Fruit fly (Drosophila melanogaster) whole organism, wandering third instar larva: ENCODE data around the gene CG11596.
A peak's percentile ranks its signal among the peaks of the same experiment; 100 is the strongest.

Source experiments
- Abd-B ChIP-seq: fragments of >200 bp; optimal IDR thresholded peaks from 2 replicates; lab custom pipeline; 2017; ENCODE audit warnings: missing biosample characterization, missing genetic modification characterization
- CG32264 ChIP-seq: fragments of 200-800 bp; sonication (Bioruptor generic); optimal IDR thresholded peaks from 2 replicates; lab custom pipeline; 2016; ENCODE audit warnings: missing biosample characterization, missing genetic modification characterization
- CG9705 ChIP-seq: fragments of 200-800 bp; sonication (Bioruptor generic); optimal IDR thresholded peaks from 2 replicates; lab custom pipeline; 2018; ENCODE audit warnings: missing biosample characterization, mild to moderate bottlenecking, missing genetic modification characterization
- CrebA ChIP-seq: fragments of 200-800 bp; sonication (Bioruptor generic); optimal IDR thresholded peaks from 2 replicates; lab custom pipeline; 2016; ENCODE audit warnings: missing biosample characterization, mild to moderate bottlenecking, missing genetic modification characterization, borderline replicate concordance
- Dfd ChIP-seq: fragments of >200 bp; optimal IDR thresholded peaks from 2 replicates; lab custom pipeline; 2017; ENCODE audit warnings: missing biosample characterization, missing genetic modification characterization
- Dif ChIP-seq: fragments of 200-275, 200-300 bp; sonication (Bioruptor generic); optimal IDR thresholded peaks from 2 replicates; lab custom pipeline; 2018; ENCODE audit warnings: missing biosample characterization, missing genetic modification characterization; ENCODE audit not compliant: partially characterized antibody
- GATAd ChIP-seq: sonication (Bioruptor generic); optimal IDR thresholded peaks from 2 replicates; lab custom pipeline; 2016; ENCODE audit warnings: missing biosample characterization, missing genetic modification characterization
- HLH106 ChIP-seq: fragments of 200-800 bp; optimal IDR thresholded peaks from 3 replicates; lab custom pipeline; 2019; ENCODE audit warnings: missing biosample characterization, mild to moderate bottlenecking, missing genetic modification characterization, moderate library complexity
- Hnf4 ChIP-seq: fragments of 200-800 bp; sonication (Bioruptor generic); optimal IDR thresholded peaks from 2 replicates; lab custom pipeline; 2016; ENCODE audit warnings: missing biosample characterization, mild to moderate bottlenecking, missing genetic modification characterization
- Hr78 ChIP-seq: fragments of >200 bp; optimal IDR thresholded peaks from 2 replicates; lab custom pipeline; 2017; ENCODE audit warnings: missing biosample characterization, missing genetic modification characterization
- Hr83 ChIP-seq: fragments of 200-300 bp; sonication (Bioruptor generic); optimal IDR thresholded peaks from 2 replicates; lab custom pipeline; 2016; ENCODE audit warnings: missing biosample characterization, mild to moderate bottlenecking, missing genetic modification characterization, moderate library complexity; ENCODE audit not compliant: poor library complexity, severe bottlenecking
- Jra ChIP-seq: sonication (Bioruptor generic); optimal IDR thresholded peaks from 2 replicates; lab custom pipeline; 2016; ENCODE audit warnings: missing biosample characterization, missing genetic modification characterization
- Mio ChIP-seq: sonication (Bioruptor generic); optimal IDR thresholded peaks from 2 replicates; lab custom pipeline; 2016; ENCODE audit warnings: missing biosample characterization, missing genetic modification characterization
- Myc ChIP-seq: fragments of >200 bp; optimal IDR thresholded peaks from 2 replicates; lab custom pipeline; 2017
- N ChIP-seq: fragments of >200 bp; optimal IDR thresholded peaks from 2 replicates; lab custom pipeline; 2018; ENCODE audit warnings: missing biosample characterization, missing external identifiers, missing genetic modification characterization
- OdsH ChIP-seq: fragments of 200-800 bp; sonication (Bioruptor generic); optimal IDR thresholded peaks from 2 replicates; lab custom pipeline; 2016; ENCODE audit warnings: missing biosample characterization, mild to moderate bottlenecking, missing genetic modification characterization
- Rel ChIP-seq, 2 experiments: fragments of 200-800 bp; sonication (Bioruptor generic) in 1 of 2; optimal IDR thresholded peaks; 2 replicates in 1 of 2; 3 replicates in 1 of 2; lab custom pipeline; 2016 to 2019; ENCODE audit warnings: mild to moderate bottlenecking in 2 of 2, missing biosample characterization in 2 of 2, missing genetic modification characterization in 2 of 2, moderate library complexity in 1 of 2
- Sp1 ChIP-seq: fragments of 200-800 bp; sonication (Bioruptor generic); optimal IDR thresholded peaks from 3 replicates; lab custom pipeline; 2019; ENCODE audit warnings: missing biosample characterization, mild to moderate bottlenecking, missing genetic modification characterization, moderate library complexity
- Vsx2 ChIP-seq: fragments of 200-300, 225-300 bp; sonication (Bioruptor generic); optimal IDR thresholded peaks from 2 replicates; lab custom pipeline; 2018; ENCODE audit warnings: missing biosample characterization, missing genetic modification characterization; ENCODE audit not compliant: partially characterized antibody
- br ChIP-seq: fragments of 200-800 bp; sonication (Bioruptor generic); optimal IDR thresholded peaks from 2 replicates; lab custom pipeline; 2016; ENCODE audit warnings: missing biosample characterization, missing genetic modification characterization
- brk ChIP-seq: fragments of 200-800 bp; sonication (Bioruptor generic); optimal IDR thresholded peaks from 2 replicates; lab custom pipeline; 2016; ENCODE audit warnings: missing biosample characterization, mild to moderate bottlenecking, missing genetic modification characterization
- dl ChIP-seq, 2 experiments: fragments of 175-275, 200-275 bp in 1 of 2; fragments of 200-275 bp in 1 of 2; sonication (Bioruptor generic); optimal IDR thresholded peaks; lab custom pipeline; 2018; ENCODE audit warnings: mild to moderate bottlenecking in 2 of 2, missing biosample characterization in 2 of 2, missing genetic modification characterization in 2 of 2, moderate library complexity in 2 of 2; ENCODE audit not compliant: partially characterized antibody in 2 of 2, insufficient read depth in 1 of 2
- dmrt93B ChIP-seq: fragments of 200-800 bp; sonication (Bioruptor generic); optimal IDR thresholded peaks from 2 replicates; lab custom pipeline; 2018; ENCODE audit warnings: missing biosample characterization, mild to moderate bottlenecking, missing genetic modification characterization
- dsf ChIP-seq: sonication (Bioruptor generic); optimal IDR thresholded peaks from 2 replicates; lab custom pipeline; 2016; ENCODE audit warnings: missing biosample characterization, missing genetic modification characterization, borderline replicate concordance
- ey ChIP-seq: fragments of 200-800 bp; sonication (Bioruptor generic); optimal IDR thresholded peaks from 2 replicates; lab custom pipeline; 2016; ENCODE audit warnings: missing biosample characterization, missing genetic modification characterization
- foxo ChIP-seq, 2 experiments: fragments of 200-800 bp; sonication (Bioruptor generic); optimal IDR thresholded peaks; 2 replicates in 1 of 2; 3 replicates in 1 of 2; lab custom pipeline; 2016 to 2017; ENCODE audit warnings: missing biosample characterization in 2 of 2, missing genetic modification characterization in 2 of 2
- fru ChIP-seq: fragments of 200-800 bp; sonication (Bioruptor generic); optimal IDR thresholded peaks from 3 replicates; lab custom pipeline; 2016; ENCODE audit warnings: missing biosample characterization, mild to moderate bottlenecking, missing genetic modification characterization
- h ChIP-seq: fragments of 200-800 bp; sonication (Bioruptor generic); optimal IDR thresholded peaks from 3 replicates; lab custom pipeline; 2016; ENCODE audit warnings: missing biosample characterization, mild to moderate bottlenecking, missing genetic modification characterization
- jim ChIP-seq: fragments of 175-275, 200-325 bp; sonication (Bioruptor generic); optimal IDR thresholded peaks from 2 replicates; lab custom pipeline; 2016; ENCODE audit warnings: missing biosample characterization, mild to moderate bottlenecking, missing genetic modification characterization
- lola ChIP-seq: fragments of >200 bp; optimal IDR thresholded peaks from 2 replicates; lab custom pipeline; 2017; ENCODE audit warnings: missing biosample characterization, missing genetic modification characterization
- pan ChIP-seq: fragments of >200 bp; optimal IDR thresholded peaks from 2 replicates; lab custom pipeline; 2017
- psq ChIP-seq: fragments of 200-800 bp; sonication (Bioruptor generic); optimal IDR thresholded peaks from 3 replicates; lab custom pipeline; 2017; ENCODE audit warnings: missing biosample characterization, mild to moderate bottlenecking, missing genetic modification characterization, moderate library complexity
- rgr ChIP-seq: fragments of 200-800 bp; sonication (Bioruptor generic); optimal IDR thresholded peaks from 3 replicates; lab custom pipeline; 2016; ENCODE audit warnings: missing biosample characterization, mild to moderate bottlenecking, missing genetic modification characterization
- sage ChIP-seq: fragments of 200-800 bp; sonication (Bioruptor generic); optimal IDR thresholded peaks from 2 replicates; lab custom pipeline; 2016; ENCODE audit warnings: missing biosample characterization, mild to moderate bottlenecking, missing genetic modification characterization
- sv ChIP-seq: fragments of 200-800 bp; sonication (Bioruptor generic); optimal IDR thresholded peaks from 3 replicates; lab custom pipeline; 2016; ENCODE audit warnings: missing biosample characterization, missing genetic modification characterization
- tai ChIP-seq: sonication (Bioruptor generic); optimal IDR thresholded peaks from 2 replicates; lab custom pipeline; 2016; ENCODE audit warnings: missing biosample characterization, missing genetic modification characterization
- usp ChIP-seq: fragments of >200 bp; optimal IDR thresholded peaks from 2 replicates; lab custom pipeline; 2017; ENCODE audit warnings: missing biosample characterization, missing genetic modification characterization
- woc ChIP-seq: sonication (Bioruptor generic); optimal IDR thresholded peaks from 2 replicates; lab custom pipeline; 2016; ENCODE audit warnings: missing biosample characterization, mild to moderate bottlenecking, missing genetic modification characterization

Gene CG11596

dm6 chrX:1947178-1947872, 19.8 kb downstream of the CG11596 start (continued):
- TF ChIP-seq ey (GFP tag; lab: Kevin White, UChicago) (peak; percentile 99), h (GFP tag; lab: Kevin White, UChicago) (peak; percentile 98)

- peak; percentile 84 to 92 for TF ChIP-seq dl (GFP tag; optimal IDR thresholded peaks at IDR 0.05; lab: Kevin White, UChicago; ENCODE audit: insufficient read depth in 1 of 2, partially characterized antibody in 2 of 2)
- TF ChIP-seq brk (GFP tag; lab: Kevin White, UChicago): no peak
- no peak for TF ChIP-seq dsf (GFP tag; lab: Kevin White, UChicago)
- no peak for TF ChIP-seq pan
- no peak for TF ChIP-seq foxo (GFP tag; optimal IDR thresholded peaks at IDR 0.05; lab: Kevin White, UChicago)
- no peak for TF ChIP-seq br (GFP tag; lab: Kevin White, UChicago)
- TF ChIP-seq psq (GFP tag; lab: Kevin White, UChicago): peak; percentile 75
- no peak for TF ChIP-seq Hnf4 (GFP tag; lab: Kevin White, UChicago)
- TF ChIP-seq Hr78 (GFP tag; lab: Kevin White, UChicago): no peak
- no peak for TF ChIP-seq fru
- no peak for TF ChIP-seq Dfd
- no peak for TF ChIP-seq Sp1
- no peak for TF ChIP-seq sage
- TF ChIP-seq Dif: peak; percentile 84
- no peak for TF ChIP-seq usp (GFP tag; lab: Kevin White, UChicago)
- TF ChIP-seq Myc (lab: Kevin White, UChicago): no peak
- no peak for TF ChIP-seq N (GFP tag; lab: Kevin White, UChicago)
- no peak for TF ChIP-seq Abd-B
- TF ChIP-seq sv: no peak
- TF ChIP-seq jim (GFP tag; lab: Kevin White, UChicago): no peak
- TF ChIP-seq CrebA: no peak
- TF ChIP-seq CG9705 (GFP tag; lab: Kevin White, UChicago): no peak
- TF ChIP-seq GATAd (GFP tag; lab: Kevin White, UChicago): no peak
- peak; percentile 45 for TF ChIP-seq woc (GFP tag; lab: Kevin White, UChicago)
- TF ChIP-seq HLH106 (tag; lab: Kevin White, UChicago): no peak
- TF ChIP-seq Rel (GFP tag; optimal IDR thresholded peaks at IDR 0.05; lab: Kevin White, UChicago): no peak
- no peak for TF ChIP-seq Rel (tag; optimal IDR thresholded peaks at IDR 0.05; lab: Kevin White, UChicago)
- TF ChIP-seq Vsx2: no peak
- no peak for TF ChIP-seq lola (GFP tag; lab: Kevin White, UChicago)
- no peak for TF ChIP-seq Hr83 (GFP tag; lab: Kevin White, UChicago)
- no peak for TF ChIP-seq dmrt93B (GFP tag; lab: Kevin White, UChicago)
- TF ChIP-seq ey (GFP tag; lab: Kevin White, UChicago): no peak
These were observed 20.5 kb downstream of the CG11596 start for dm6 chrX:1947900-1948374.

- no peak for TF ChIP-seq sv
- peak; percentile 93 for TF ChIP-seq rgr (GFP tag; lab: Kevin White, UChicago)
- peak; percentile 88 for TF ChIP-seq br (GFP tag; lab: Kevin White, UChicago)
- peak; percentile 92 for TF ChIP-seq Sp1
- TF ChIP-seq Mio (GFP tag; lab: Kevin White, UChicago): peak; percentile 71
- peak; percentile 29 for TF ChIP-seq CrebA
- TF ChIP-seq h (GFP tag; lab: Kevin White, UChicago): peak; percentile 91
- peak; percentile 88 for TF ChIP-seq psq (GFP tag; lab: Kevin White, UChicago)
- TF ChIP-seq Abd-B: no peak
- TF ChIP-seq dl (GFP tag; optimal IDR thresholded peaks at IDR 0.05; lab: Kevin White, UChicago; ENCODE audit: insufficient read depth in 1 of 2, partially characterized antibody in 2 of 2): no peak
- no peak for TF ChIP-seq jim (GFP tag; lab: Kevin White, UChicago)
- TF ChIP-seq dmrt93B (GFP tag; lab: Kevin White, UChicago): peak; percentile 91
- peak; percentile 2 for TF ChIP-seq brk (GFP tag; lab: Kevin White, UChicago)
- TF ChIP-seq tai (GFP tag; lab: Kevin White, UChicago): no peak
- TF ChIP-seq Vsx2: no peak
- no peak for TF ChIP-seq Jra (GFP tag; lab: Kevin White, UChicago)
- peak; percentile 92 for TF ChIP-seq HLH106 (tag; lab: Kevin White, UChicago)
- no peak for TF ChIP-seq usp (GFP tag; lab: Kevin White, UChicago)
- TF ChIP-seq CG9705 (GFP tag; lab: Kevin White, UChicago): peak; percentile 61
- peak; percentile 42 for TF ChIP-seq woc (GFP tag; lab: Kevin White, UChicago)
- TF ChIP-seq Rel (GFP tag; optimal IDR thresholded peaks at IDR 0.05; lab: Kevin White, UChicago): no peak
- TF ChIP-seq Rel (tag; optimal IDR thresholded peaks at IDR 0.05; lab: Kevin White, UChicago): peak; percentile 72
- TF ChIP-seq Hr83 (GFP tag; lab: Kevin White, UChicago): no peak
- TF ChIP-seq Myc (lab: Kevin White, UChicago): no peak
- TF ChIP-seq lola (GFP tag; lab: Kevin White, UChicago): no peak
- TF ChIP-seq Dif: no peak
- TF ChIP-seq sage: peak; percentile 37
- TF ChIP-seq GATAd (GFP tag; lab: Kevin White, UChicago): no peak
- no peak for TF ChIP-seq pan
- peak; percentile 91 for TF ChIP-seq fru
- no peak for TF ChIP-seq dsf (GFP tag; lab: Kevin White, UChicago)
- TF ChIP-seq OdsH: peak; percentile 91
- peak; percentile 87 for TF ChIP-seq ey (GFP tag; lab: Kevin White, UChicago)
- TF ChIP-seq N (GFP tag; lab: Kevin White, UChicago): no peak
- TF ChIP-seq Dfd: no peak
- TF ChIP-seq foxo (GFP tag; optimal IDR thresholded peaks at IDR 0.05; lab: Kevin White, UChicago): peak in 1 of 2 experiments; percentile 93
- TF ChIP-seq CG32264 (GFP tag; lab: Kevin White, UChicago): peak; percentile 70
- peak; percentile 78 for TF ChIP-seq Hnf4 (GFP tag; lab: Kevin White, UChicago)
- TF ChIP-seq Hr78 (GFP tag; lab: Kevin White, UChicago): no peak
These were observed 21.1 kb downstream of the CG11596 start for dm6 chrX:1948508-1949065.
